Fruit fly (Drosophila melanogaster): ENCODE measurements around the gene lmgB.

The lmgB gene

dm6 chr2L:8525000-8525399, 3.4 kb downstream of the lmgB start:
- no peak for TF ChIP-seq rn (GFP tag; IDR thresholded peaks at IDR 0.05)
- TF ChIP-seq CG13204 (GFP tag; optimal IDR thresholded peaks at IDR 0.05), result no peak
- TF ChIP-seq CG17806 (tag; optimal IDR thresholded peaks at IDR 0.05), result no peak

DNA sequence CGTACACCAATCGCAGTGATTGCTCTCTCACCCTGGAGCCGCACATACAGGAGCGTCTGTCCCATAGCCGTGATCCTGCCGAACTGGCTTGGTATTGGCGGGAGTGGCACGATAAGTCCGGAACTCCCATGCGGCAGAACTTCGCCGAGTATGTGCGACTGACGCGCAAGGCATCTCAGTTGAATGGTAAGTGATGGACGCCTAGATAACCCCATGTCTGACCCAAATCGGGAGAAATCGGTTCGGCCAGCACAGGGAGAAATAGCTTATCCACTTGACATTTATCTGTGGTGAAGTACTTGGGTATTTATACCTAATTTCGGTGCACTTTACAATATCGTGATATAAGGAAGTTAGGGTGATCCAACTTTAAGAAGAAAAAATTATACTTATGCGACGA, 5.6 kb downstream of the lmgB start:
- no peak for TF ChIP-seq CG4496 (GFP tag; IDR thresholded peaks at IDR 0.05)
- no peak for TF ChIP-seq CG8159 (tag; optimal IDR thresholded peaks at IDR 0.05)
- no peak for TF ChIP-seq CG14655 (GFP tag; optimal IDR thresholded peaks at IDR 0.05)
- no peak for TF ChIP-seq CG9948 (tag; optimal IDR thresholded peaks at IDR 0.05)
- no peak for TF ChIP-seq CG8301 (tag; optimal IDR thresholded peaks at IDR 0.05)
- no peak for TF ChIP-seq Snoo (tag; optimal IDR thresholded peaks at IDR 0.05)
- no peak for TF ChIP-seq CG32121 (GFP tag; IDR thresholded peaks at IDR 0.05)
- TF ChIP-seq Ets98B (GFP tag; IDR thresholded peaks at IDR 0.05), result no peak
- TF ChIP-seq CG10348 (GFP tag; IDR thresholded peaks at IDR 0.05), result no peak
- no peak for TF ChIP-seq CG17806 (tag; optimal IDR thresholded peaks at IDR 0.05)
- no peak for TF ChIP-seq EcR (GFP tag; optimal IDR thresholded peaks at IDR 0.05)

DNA sequence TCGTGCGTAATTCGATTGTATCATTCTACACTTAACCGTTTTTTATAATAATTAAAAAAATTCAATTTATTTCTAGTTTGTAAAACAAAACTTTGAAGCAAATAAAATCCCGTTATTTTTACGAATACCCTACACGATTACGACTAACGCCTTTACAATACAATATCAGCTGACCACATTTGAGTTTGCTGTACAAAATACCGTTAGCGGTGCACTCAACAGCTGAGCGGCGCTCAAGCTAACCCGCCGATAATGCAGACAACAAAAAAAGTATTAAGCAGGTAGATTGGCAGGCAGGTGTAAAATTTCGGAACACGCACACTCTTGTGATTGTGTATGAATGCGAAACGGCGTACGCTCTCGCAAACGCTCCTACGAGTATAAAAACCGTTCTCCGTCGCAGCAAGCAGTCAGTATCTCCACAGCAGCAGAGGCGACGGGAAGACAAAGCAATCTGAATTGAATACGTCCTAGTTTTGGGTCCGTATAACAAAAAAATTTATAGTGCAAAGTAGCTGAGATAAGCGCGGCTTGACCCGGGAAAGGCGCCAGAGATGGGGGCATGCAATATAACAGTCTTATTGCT, 6.6 kb downstream of the lmgB start, which contains the start of gene Acer:
TSS of gene Acer (plus strand) at position 210 of the 586 bp plus-strand sequence.
- no peak for TF ChIP-seq CG9948 (tag; optimal IDR thresholded peaks at IDR 0.05)
- no peak for TF ChIP-seq CG8301 (tag; optimal IDR thresholded peaks at IDR 0.05)
- no peak for TF ChIP-seq fd96Ca (GFP tag; IDR thresholded peaks at IDR 0.05)
- 0 out of 2 replicates have a peak, but pooled peaks have one; percentile 46 for TF ChIP-seq CG12605 (GFP tag; IDR thresholded peaks at IDR 0.05)
- peak; percentile 32; the same call in 1 of the 2 replicates for TF ChIP-seq Ets98B (GFP tag; IDR thresholded peaks at IDR 0.05)
- TF ChIP-seq EcR (GFP tag; optimal IDR thresholded peaks at IDR 0.05), result peak; percentile 1
- 0 out of 2 replicates have a peak, but pooled peaks have one; percentile 16 for TF ChIP-seq CG32121 (GFP tag; IDR thresholded peaks at IDR 0.05)
- 0 out of 3 replicates have a peak, but pooled peaks have one; percentile 19 for TF ChIP-seq CG4496 (GFP tag; IDR thresholded peaks at IDR 0.05)

DNA sequence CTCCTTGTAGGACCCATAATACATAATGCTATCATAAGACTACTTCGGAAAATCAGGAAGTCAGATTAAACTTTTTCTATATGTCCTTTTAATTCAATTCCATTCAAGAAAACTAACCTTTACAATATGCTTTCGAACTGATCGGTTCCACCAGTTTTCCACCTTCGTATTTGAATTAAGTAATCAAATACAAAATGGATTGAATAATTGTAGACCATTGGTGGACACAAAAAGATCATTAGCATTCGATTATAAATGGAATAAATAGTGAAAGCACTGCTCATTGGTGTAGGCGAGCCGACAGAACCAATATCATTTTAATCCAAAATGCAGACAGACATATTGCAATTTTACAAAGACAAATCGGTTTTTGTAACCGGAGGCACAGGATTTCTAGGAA, 9.0 kb downstream of the lmgB start, which contains the start of gene Sgp:
TSS of gene Sgp (plus strand) at position 301 of the 400 bp plus-strand sequence.
- TF ChIP-seq Snoo (tag; optimal IDR thresholded peaks at IDR 0.05) (no peak), Pif1B (GFP tag; optimal IDR thresholded peaks at IDR 0.05) (no peak), Pif1A (GFP tag; optimal IDR thresholded peaks at IDR 0.05) (no peak)

DNA sequence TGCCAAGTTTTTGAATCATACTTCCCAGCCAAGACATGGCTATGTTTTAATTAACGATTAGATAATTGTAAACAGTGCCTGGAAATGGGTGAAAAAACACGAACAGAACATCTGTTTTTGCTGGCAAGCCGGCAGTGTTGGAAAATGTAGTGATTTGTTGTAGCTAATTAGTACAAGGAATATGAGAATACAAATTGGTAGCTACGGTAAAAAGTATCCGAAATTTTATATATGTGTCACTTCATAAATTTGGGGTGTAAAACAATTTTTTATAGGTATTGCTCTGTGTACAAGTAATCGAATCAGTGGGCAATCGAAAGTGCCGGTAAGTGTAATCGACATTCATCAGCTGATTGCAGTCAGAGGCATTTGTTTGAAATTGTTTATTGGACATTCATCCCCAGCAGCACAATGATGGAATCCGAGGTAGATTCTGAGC, 11.1 kb downstream of the lmgB start, which contains the start of the genes mRpL51 and Uba4:
TSS of gene mRpL51 (minus strand) at position 125 of the 439 bp plus-strand sequence.
TSS of gene Uba4 (plus strand) at position 156 of the 439 bp plus-strand sequence.
- TF ChIP-seq CG17806 (tag; optimal IDR thresholded peaks at IDR 0.05) (peak; percentile 9), CG9948 (tag; optimal IDR thresholded peaks at IDR 0.05) (no peak), Pif1B (GFP tag; optimal IDR thresholded peaks at IDR 0.05) (no peak), CG15710 (tag; optimal IDR thresholded peaks at IDR 0.05) (peak; percentile 12), Pif1A (GFP tag; optimal IDR thresholded peaks at IDR 0.05) (no peak)

- TF ChIP-seq Snoo (tag; optimal IDR thresholded peaks at IDR 0.05), result peak; percentile 73
- peak; percentile 72 for TF ChIP-seq CG8159 (tag; optimal IDR thresholded peaks at IDR 0.05)
- peak; percentile 74 for TF ChIP-seq Ets98B (GFP tag; IDR thresholded peaks at IDR 0.05)
- peak; percentile 61 for TF ChIP-seq CG17806 (tag; optimal IDR thresholded peaks at IDR 0.05)
- no peak for TF ChIP-seq CG9948 (tag; optimal IDR thresholded peaks at IDR 0.05)
- TF ChIP-seq fd96Ca (GFP tag; IDR thresholded peaks at IDR 0.05), result peak; percentile 79; the same call in 2 of the 3 replicates
- peak; percentile 37; the same call in 1 of the 2 replicates for TF ChIP-seq rn (GFP tag; IDR thresholded peaks at IDR 0.05)
- TF ChIP-seq gl (tag; optimal IDR thresholded peaks at IDR 0.05), result no peak
- peak; percentile 70; the same call in 1 of the 2 replicates for TF ChIP-seq CG32121 (GFP tag; IDR thresholded peaks at IDR 0.05)
Measured at dm6 chr2L:8514748-8515147, 13.7 kb downstream of the lmgB start, which contains the start of the genes CG13097 and PIG-U. Gene CG13097, minus strand, starts transcription at chr2L:8514868. Gene PIG-U, plus strand, starts transcription at chr2L:8515096.

DNA sequence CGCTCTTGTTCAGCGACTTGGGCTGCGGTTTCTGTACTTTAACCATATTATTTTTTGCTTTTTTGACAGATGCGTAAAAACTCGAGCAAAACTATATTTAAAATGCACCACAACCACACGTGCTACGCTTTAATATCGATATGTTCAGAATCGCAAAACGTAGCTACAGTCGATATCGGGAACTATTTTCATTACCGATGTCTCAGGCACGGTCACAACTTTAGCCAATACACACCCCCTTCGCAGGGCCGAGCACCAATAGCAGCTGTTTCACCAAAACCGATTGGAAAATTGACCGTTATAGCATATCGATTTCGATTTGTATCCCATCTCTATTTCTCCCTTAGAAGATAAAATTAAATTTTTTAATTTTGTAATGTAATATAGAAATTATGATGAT, 16.7 kb downstream of the lmgB start, which contains the start of gene CG13096:
TSS of gene CG13096 (minus strand) at position 144 of the 400 bp plus-strand sequence.
- no peak for TF ChIP-seq CG14655 (GFP tag; optimal IDR thresholded peaks at IDR 0.05)
- TF ChIP-seq CG17806 (tag; optimal IDR thresholded peaks at IDR 0.05), result no peak
- no peak for TF ChIP-seq Ets98B (GFP tag; IDR thresholded peaks at IDR 0.05)

DNA sequence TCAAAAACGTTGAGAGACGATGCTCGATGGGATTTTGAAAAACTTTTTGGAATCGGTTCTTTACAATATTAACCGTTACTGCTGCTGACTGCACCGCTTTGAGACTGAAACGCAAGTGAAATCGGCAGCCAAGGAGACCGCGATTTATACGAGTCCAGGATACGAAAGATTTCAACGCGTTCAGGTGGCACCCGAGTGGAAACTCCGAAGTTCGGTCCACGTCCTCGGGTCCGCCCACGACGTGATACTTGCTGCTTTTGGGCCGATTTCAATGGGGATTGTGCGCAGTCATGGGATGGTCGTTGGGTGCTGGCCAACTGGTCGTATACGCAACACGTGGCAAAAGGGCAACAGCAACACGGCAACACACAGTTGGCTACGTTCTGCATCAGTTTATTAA, 21.7 kb downstream of the lmgB start, which contains the start of gene Dh31:
TSS of gene Dh31 (minus strand) at position 117 of the 400 bp plus-strand sequence.
- TF ChIP-seq Pif1B (GFP tag; optimal IDR thresholded peaks at IDR 0.05), result no peak
- no peak for TF ChIP-seq CG4496 (GFP tag; IDR thresholded peaks at IDR 0.05)
- no peak for TF ChIP-seq CG8301 (tag; optimal IDR thresholded peaks at IDR 0.05)
- TF ChIP-seq EcR (GFP tag; optimal IDR thresholded peaks at IDR 0.05), result no peak
- no peak for TF ChIP-seq Ets98B (GFP tag; IDR thresholded peaks at IDR 0.05)
- TF ChIP-seq Snoo (tag; optimal IDR thresholded peaks at IDR 0.05), result no peak
- no peak for TF ChIP-seq CG15710 (tag; optimal IDR thresholded peaks at IDR 0.05)
- TF ChIP-seq CG13204 (GFP tag; optimal IDR thresholded peaks at IDR 0.05), result no peak
- no peak for TF ChIP-seq CG14655 (GFP tag; optimal IDR thresholded peaks at IDR 0.05)
- no peak for TF ChIP-seq CG8159 (tag; optimal IDR thresholded peaks at IDR 0.05)
- TF ChIP-seq CG17806 (tag; optimal IDR thresholded peaks at IDR 0.05), result no peak
- no peak for TF ChIP-seq CG9948 (tag; optimal IDR thresholded peaks at IDR 0.05)
- no peak for TF ChIP-seq gl (tag; optimal IDR thresholded peaks at IDR 0.05)
- no peak for TF ChIP-seq D1 (tag; optimal IDR thresholded peaks at IDR 0.05)
- no peak for TF ChIP-seq fd96Ca (GFP tag; IDR thresholded peaks at IDR 0.05)
- no peak for TF ChIP-seq Pif1A (GFP tag; optimal IDR thresholded peaks at IDR 0.05)
- no peak for TF ChIP-seq rn (GFP tag; IDR thresholded peaks at IDR 0.05)
- no peak for TF ChIP-seq CG10348 (GFP tag; IDR thresholded peaks at IDR 0.05)
- TF ChIP-seq CG34367 (tag; optimal IDR thresholded peaks at IDR 0.05), result no peak
- TF ChIP-seq CG12605 (GFP tag; IDR thresholded peaks at IDR 0.05), result no peak

Data from whole organism, pupa.